Worm (Caenorhabditis elegans) whole organism, L4/young adult: ENCODE data around the gene irk-1.

Experiments
- W03F9.2 ChIP-seq: fragments of 150-350 bp; optimal IDR thresholded peaks from 2 replicates; lab custom pipeline; 2014; ENCODE audit warnings: missing biosample characterization, missing genetic modification characterization
- dao-5 ChIP-seq: sonication (generic microtip); optimal IDR thresholded peaks from 2 replicates; lab custom pipeline; 2016; ENCODE audit warnings: missing genotype, missing genetic modification characterization, moderate library complexity, missing compliant biosample characterization
- him-1 ChIP-seq: sonication (generic microtip); optimal IDR thresholded peaks from 2 replicates; lab custom pipeline; 2016; ENCODE audit warnings: missing genotype, missing genetic modification reagents, missing genetic modification characterization, missing compliant biosample characterization

Gene irk-1

DNA sequence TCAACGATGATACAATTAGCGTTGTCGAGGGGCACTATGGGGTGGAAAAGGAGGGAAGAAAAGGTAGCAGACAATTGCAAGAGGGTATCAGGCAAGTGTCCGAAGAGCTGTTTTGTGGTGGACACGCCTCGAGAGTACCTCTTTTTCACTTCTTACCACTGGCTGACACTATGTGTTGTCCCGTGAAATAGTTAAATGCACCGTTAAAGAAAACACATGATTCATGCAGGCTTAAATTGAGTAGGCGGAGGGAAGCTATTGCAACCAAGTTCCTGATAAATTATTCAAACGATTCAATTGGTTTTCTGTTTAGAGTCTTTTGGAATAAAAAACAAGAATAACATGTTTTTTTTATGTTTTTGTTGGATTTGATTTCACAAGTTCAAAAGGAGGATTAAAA lies at the start of gene irk-1:
irk-1 (minus strand) TSS at position 101 of the 400 bp plus-strand sequence.
- TF ChIP-seq dao-5 (tag; lab: Kevin White, UChicago) = no peak
- TF ChIP-seq him-1 = no peak
- no peak for TF ChIP-seq W03F9.2

DNA sequence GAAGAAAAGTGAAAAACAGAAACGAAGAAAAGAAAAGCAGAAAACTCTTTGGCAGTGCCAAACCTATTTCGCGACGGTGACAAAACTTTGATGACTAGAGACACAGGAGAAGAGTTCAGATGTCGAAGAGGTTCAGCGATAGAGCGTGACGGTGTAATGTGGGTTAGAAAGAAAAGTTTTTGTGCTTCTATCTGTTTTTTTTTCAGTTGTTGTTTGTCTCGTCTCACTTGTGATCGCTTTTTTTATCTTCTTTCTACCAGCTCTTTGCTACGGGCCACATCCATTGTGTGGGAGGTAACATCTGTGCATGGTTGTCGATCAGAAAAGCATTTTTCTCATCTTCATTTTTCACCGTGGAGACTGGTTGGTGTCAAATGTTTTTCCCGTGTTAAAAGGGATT lies 47.9 kb upstream of the irk-1 start, which contains the start of gene F41B4.1:
F41B4.1 (minus strand) TSS at position 23 of the 400 bp plus-strand sequence.
- TF ChIP-seq dao-5 (tag; lab: Kevin White, UChicago) = no peak
- no peak for TF ChIP-seq W03F9.2
- no peak for TF ChIP-seq him-1

DNA sequence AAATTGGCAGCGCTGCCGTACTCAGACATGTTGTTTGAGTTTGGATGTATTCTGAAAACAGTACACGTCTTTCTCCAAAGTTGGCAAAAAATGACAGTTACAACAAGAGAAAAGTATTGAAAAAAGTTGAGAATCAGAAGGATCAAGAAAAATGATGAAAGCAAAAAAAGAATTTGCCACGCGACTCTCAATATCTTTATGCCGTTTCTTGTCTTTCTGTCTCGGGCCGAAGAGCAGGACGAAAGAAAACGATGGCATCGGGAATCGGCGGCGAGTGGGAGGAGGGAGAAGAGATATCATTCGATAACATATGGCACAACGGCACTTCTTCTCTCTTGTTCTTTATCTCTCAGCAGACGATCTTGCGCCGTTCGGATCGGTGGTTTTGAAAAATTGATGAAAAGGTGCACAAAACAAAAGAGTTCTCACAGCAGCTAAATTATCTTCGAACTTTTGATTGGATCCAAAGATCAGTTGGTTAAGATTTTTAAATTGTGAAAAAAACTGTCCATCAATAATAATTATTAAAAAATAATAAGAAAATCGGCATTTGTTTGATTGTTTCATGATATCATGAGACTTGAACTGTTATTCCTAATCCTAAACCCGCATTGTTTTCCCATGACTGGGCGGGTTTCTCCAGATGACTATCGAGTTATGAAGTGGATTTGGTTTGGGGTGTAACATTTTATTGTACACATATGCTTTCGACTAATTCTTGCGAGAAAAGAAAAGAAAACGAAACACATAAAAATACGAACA lies 45.5 kb upstream of the irk-1 start, which contains the start of gene gei-15:
gei-15 (minus strand) TSS at position 51 of the 762 bp plus-strand sequence.
- TF ChIP-seq W03F9.2 (no peak), dao-5 (tag; lab: Kevin White, UChicago) (no peak), him-1 (no peak)

DNA sequence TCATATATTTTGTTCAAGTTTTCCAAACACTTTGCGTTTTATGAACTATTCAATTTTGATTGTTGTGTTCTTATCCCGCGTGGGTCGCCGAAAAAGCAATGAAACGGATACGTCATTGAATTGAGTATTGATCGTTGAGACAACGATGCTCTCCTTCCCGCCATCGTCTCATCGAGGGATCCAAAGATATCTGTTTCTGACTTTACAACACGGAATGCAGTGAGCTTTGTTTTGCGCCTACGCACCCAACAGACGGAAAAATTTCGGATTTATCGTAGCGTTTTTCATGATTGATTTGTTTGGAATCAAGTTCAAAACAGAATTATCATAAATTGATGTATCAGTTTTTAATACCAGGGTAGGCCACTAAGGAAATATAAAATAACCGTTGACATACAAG lies 44.6 kb upstream of the irk-1 start:
- no peak for TF ChIP-seq W03F9.2
- TF ChIP-seq him-1 = no peak
- no peak for TF ChIP-seq dao-5 (tag; lab: Kevin White, UChicago)

DNA sequence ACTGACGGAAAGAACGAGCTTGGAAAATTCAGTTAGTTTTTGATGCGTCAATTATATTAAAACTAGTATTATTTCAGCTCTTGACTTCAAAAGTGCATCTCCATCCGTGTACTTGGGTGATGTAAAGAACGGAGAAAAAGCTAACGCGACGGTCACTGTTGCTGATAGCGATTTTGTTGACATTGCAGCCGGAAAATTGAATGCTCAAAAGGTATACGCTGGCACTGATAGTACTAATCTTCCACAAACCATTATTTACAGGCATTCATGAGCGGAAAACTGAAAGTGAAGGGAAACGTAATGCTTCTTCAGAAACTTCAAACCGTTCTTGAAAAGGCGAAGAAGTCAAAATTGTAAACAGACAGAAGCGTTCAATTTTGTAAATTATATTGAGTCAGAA lies 41.7 kb upstream of the irk-1 start:
- TF ChIP-seq dao-5 (tag; lab: Kevin White, UChicago) (no peak), him-1 (no peak), W03F9.2 (no peak)

DNA sequence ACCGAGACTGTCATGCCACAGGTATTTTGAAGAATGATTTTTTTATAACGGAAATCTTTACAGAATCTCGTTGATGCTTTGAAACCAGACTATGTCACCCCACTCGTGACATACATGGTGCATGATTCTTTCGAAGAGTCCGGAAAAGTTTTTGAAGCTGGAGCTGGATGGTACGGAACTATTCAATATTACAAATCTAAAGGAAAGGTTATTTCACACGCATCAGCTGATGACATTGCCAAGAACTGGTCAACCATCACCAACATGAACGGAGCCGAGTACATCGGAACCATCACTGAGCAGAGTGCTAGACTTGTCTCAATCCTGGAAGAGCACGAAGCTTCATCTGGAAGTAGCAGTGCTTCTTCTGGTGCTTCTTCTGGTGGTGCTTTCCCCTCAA lies 41.2 kb upstream of the irk-1 start:
- TF ChIP-seq him-1 (no peak), W03F9.2 (no peak), dao-5 (tag; lab: Kevin White, UChicago) (no peak)

DNA sequence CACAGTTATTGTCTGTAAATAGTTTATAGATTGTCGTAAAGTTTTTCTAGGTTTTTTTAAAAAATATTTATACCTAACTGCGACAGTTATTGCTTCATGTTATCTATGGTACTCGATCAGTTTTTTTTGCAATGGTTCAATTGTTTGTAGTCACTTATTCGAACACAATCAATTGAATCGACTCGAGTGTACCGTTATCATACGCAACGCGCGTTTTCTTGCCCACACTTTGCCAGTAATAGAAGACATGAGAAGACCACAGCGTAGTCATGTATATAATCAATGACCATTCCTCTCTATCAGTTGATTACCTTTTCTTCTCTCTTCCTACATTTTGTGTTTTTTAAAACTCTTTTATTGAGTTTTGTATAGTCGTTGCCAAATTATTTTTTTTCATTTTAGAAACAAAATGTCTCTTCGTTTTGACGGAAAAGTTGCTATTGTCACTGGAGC lies 40.1 kb upstream of the irk-1 start, which contains the start of gene dhs-28:
dhs-28 (plus strand) TSS at position 403 of the 453 bp plus-strand sequence.
- no peak for TF ChIP-seq dao-5 (tag; lab: Kevin White, UChicago)
- TF ChIP-seq him-1 = no peak
- no peak for TF ChIP-seq W03F9.2

DNA sequence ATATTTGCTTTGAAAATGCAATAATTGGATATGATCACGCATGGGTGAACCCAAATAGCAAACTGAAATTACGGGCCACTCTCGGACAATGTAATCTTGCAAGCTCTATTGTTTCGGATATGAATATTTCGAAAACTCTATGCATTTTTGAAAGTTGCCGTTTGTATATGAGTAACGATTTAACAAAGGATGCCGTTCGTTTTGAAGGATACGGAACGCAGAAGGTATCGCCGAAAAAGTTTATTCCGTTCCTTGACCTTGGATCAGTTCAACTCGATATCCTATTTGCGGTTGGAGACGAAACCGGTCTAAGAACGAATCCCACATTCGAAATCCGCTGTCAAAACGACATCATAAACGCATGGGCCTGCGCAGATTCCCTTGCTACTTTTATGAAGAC lies 35.1 kb upstream of the irk-1 start:
- no peak for TF ChIP-seq him-1
- no peak for TF ChIP-seq dao-5 (tag; lab: Kevin White, UChicago)
- no peak for TF ChIP-seq W03F9.2

DNA sequence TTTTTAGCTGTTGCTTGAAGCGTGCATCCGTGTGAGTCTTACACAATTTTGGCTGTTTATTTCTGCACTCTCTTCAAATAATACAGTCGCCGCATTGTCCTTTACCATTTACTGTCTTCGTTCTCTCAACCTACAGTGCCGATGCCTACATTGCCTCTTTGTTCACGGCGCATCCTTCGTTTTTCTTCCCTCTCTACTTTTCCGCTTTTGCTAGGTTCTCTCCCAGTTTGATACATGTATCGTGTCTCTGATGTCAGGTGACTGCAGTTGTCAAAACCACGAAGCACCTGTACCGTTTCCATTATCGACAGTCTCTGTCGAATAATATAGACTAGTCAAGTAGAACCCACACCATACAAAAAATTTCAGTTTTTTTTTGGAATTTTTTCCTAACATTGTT lies 30.7 kb upstream of the irk-1 start:
- TF ChIP-seq dao-5 (tag; lab: Kevin White, UChicago) = no peak
- no peak for TF ChIP-seq him-1
- no peak for TF ChIP-seq W03F9.2

DNA sequence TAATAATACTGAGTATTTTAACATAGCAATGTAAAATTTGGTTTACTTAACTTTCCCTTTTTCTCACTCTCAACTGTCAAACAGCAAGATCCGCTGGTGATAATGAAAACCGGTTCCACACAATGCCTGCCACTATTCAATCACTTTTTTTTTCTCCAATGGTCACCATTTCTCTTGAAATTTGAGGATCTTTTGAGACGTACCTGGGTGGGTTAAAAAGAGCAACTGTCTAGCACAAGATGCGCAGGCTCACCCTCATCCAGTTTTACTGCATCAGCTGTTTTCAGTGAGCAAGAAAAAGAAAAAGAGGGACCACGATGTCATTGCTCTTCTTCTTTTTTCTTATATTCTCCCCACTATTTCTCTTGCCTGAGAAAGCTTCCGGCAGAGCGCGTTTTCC lies 30.3 kb upstream of the irk-1 start:
- no peak for TF ChIP-seq dao-5 (tag; lab: Kevin White, UChicago)
- TF ChIP-seq W03F9.2 = no peak
- TF ChIP-seq him-1 = no peak

DNA sequence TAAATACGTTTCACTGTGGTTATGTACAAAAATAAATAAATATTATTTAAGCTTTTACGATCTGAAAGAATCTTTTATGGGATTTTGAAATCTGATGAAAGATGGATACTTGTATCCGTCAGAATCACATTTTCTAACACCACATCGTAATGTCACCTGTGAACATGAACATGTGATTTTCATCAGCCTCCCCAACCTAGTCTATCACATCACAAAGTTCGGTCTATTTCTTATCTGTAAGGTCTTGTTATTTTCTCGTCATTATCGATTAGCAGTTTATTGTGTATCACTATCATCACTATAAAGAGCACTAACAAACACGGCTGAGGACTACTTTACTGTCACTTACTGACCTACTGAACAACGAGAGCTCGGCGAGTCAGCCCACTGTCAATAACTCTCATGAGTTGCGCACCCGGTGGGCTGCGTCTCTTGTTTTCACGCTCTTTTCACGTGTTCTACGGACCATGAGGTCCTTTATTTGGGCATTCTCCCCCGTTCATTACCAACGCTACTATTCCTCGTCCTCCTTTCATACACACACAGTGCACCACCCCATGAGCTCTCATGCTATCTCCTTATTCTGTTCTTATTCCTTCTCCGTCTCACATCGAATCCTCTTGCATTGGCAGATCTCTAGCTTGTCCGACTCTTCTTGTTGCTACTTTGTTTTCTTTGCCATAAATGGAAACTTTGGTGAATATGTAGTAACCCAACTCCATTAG lies 29.4 kb upstream of the irk-1 start:
- no peak for TF ChIP-seq dao-5 (tag; lab: Kevin White, UChicago)
- TF ChIP-seq him-1 = no peak
- no peak for TF ChIP-seq W03F9.2

DNA sequence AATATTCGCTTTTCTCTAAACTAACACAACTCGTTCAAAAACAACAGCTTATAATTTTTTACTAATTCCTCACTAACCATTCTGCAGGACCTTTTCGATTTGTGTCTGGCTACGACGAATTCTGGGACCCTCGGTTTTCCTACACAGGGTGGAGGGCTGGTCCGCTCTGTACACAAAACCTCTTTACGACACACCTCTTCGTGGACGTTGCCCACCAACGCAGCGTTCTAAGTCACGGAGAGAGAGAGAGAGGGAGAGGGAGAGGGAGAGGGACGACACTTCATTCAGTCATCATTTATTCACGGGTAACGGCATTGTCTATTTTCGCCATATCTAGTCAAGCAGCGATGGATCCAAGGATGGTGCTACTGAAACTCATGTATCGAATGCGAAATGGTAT lies 28.5 kb upstream of the irk-1 start, which contains the start of gene atg-2:
atg-2 (plus strand) TSS at position 301 of the 400 bp plus-strand sequence.
- TF ChIP-seq him-1 (no peak), W03F9.2 (no peak)

DNA sequence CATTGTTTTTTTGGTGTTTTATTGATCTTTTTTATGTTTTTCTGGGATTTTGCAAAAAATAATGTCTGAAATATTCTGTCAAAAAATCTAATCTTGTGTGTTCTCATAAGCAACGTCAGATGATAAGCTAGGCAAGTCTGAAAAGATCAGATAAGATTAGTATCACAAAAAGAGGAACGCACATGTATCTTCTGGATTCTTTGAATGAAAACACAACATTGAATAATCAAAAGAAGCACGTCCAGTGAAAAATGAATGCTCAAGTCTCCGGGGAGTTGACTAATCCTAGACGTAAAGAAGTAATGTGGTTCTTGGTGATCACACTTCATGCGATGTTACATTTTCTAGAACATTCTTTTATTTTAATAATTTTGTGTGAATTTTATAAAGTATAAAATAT lies 27.5 kb upstream of the irk-1 start:
- no peak for TF ChIP-seq him-1
- TF ChIP-seq dao-5 (tag; lab: Kevin White, UChicago) = no peak
- TF ChIP-seq W03F9.2 = no peak

DNA sequence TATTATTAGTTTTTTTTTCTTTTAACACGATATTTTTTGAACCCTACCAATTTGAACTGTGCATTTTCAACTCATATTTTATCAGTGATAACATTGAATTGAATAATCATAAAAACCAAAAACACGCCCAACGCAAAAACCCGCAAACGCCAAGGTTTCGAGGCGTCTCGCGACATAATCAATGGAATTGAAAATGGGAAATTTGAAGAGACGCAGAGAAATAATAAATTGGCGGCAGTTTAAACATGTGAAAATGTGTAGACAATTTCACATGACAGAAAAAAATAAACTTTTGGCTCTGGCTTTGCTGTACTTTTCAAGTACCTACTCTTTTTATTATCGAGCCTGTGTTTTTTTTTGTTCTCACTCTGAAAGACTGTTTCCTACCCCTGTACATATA lies 26.9 kb upstream of the irk-1 start:
- TF ChIP-seq him-1 = no peak
- TF ChIP-seq W03F9.2 = peak; percentile 4

DNA sequence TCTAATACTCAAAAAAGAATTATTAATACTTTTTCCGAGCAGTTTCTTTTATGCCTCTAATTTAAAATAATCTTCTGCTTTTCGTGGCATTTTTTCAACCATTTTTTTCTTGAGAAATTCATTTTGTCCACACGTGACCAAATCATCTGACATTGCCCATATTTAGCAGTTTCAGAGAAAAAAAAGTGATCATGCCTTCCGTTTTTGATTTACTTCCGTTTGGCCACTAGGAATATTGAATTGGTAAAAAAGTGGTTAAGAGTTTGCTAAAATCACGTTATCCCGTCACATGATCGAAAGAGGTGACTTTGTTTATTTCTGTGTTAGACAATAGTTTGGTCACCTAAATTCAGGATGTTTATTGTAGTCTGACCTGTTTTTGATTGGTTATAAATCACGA lies 26.5 kb upstream of the irk-1 start:
- no peak for TF ChIP-seq him-1
- TF ChIP-seq W03F9.2 = no peak
- TF ChIP-seq dao-5 (tag; lab: Kevin White, UChicago) = no peak
